Worm (Caenorhabditis elegans) whole organism, young adult: ENCODE measurements around the gene H41C03.3.
A peak's percentile ranks its signal among the peaks of the same experiment; 100 is the strongest.

Experiments
- F49E8.2 ChIP-seq: sonication (generic microtip); optimal IDR thresholded peaks from 3 replicates; lab custom pipeline; 2017; ENCODE audit warnings: missing genetic modification characterization, mild to moderate bottlenecking, missing compliant biosample characterization, antibody characterized with exemption, moderate library complexity; ENCODE audit not compliant: insufficient read depth
- Y53G8AR.9 ChIP-seq: fragments of 200-800 bp; sonication (Bioruptor generic); conservative IDR thresholded peaks from 2 replicates; pipeline ENCODE4 v1.3.6; 2022; ENCODE audit warnings: missing genetic modification reagents, missing genetic modification characterization, missing compliant biosample characterization
- Y56A3A.18 ChIP-seq: fragments of 200-800 bp; sonication (Bioruptor generic); IDR thresholded peaks from 2 replicates; pipeline ENCODE4 v1.3.6; 2022; ENCODE audit warnings: missing genetic modification reagents, missing genetic modification characterization, missing compliant biosample characterization
- dpl-1 ChIP-seq: fragments of 150-350 bp; optimal IDR thresholded peaks from 2 replicates; lab custom pipeline; 2014; ENCODE audit warnings: missing biosample characterization, missing genetic modification reagents, missing genetic modification characterization
- pbrm-1 ChIP-seq: fragments of 200-800 bp; sonication (Bioruptor generic); IDR thresholded peaks from 2 replicates; pipeline ENCODE4 v1.3.6; 2022; ENCODE audit warnings: missing genetic modification reagents, missing genetic modification characterization, missing compliant biosample characterization
- rcor-1 ChIP-seq: fragments of 200-800 bp; sonication (Bioruptor generic); IDR thresholded peaks from 2 replicates; pipeline ENCODE4 v1.3.6; 2022; ENCODE audit warnings: missing genetic modification reagents, missing genetic modification characterization, missing compliant biosample characterization
- snpc-4 ChIP-seq, 5 experiments: fragments of 150-350 bp in 1 of 5; sonication (generic microtip) in 4 of 5; optimal IDR thresholded peaks; 2 replicates each; lab custom pipeline; 2014 to 2018; ENCODE audit warnings: missing genetic modification characterization in 5 of 5, missing biosample characterization in 3 of 5, antibody characterized with exemption in 2 of 5, mild to moderate bottlenecking in 2 of 5, missing compliant biosample characterization in 2 of 5, missing genotype in 2 of 5, moderate library complexity in 2 of 5, missing genetic modification reagents in 1 of 5

ce11 chrII:5829940-5830424 lies 15.6 kb upstream of the H41C03.3 start, which contains the start of gene col-74:
- no peak for TF ChIP-seq Y56A3A.18 (GFP tag; lab: Robert Waterston, UW)
- no peak for TF ChIP-seq dpl-1 (GFP tag; lab: Kevin White, UChicago)
- no peak for TF ChIP-seq pbrm-1 (GFP tag; lab: Robert Waterston, UW)
- TF ChIP-seq rcor-1 (GFP tag; lab: Robert Waterston, UW) = no peak
- 0 out of 2 replicates have a peak, but pooled peaks have one; percentile 8 for TF ChIP-seq Y53G8AR.9 (GFP tag; lab: Robert Waterston, UW)
- TF ChIP-seq snpc-4 (GFP tag; optimal IDR thresholded peaks at IDR 0.05; lab: Kevin White, UChicago) = no peak
- no peak for TF ChIP-seq snpc-4 (tag; optimal IDR thresholded peaks at IDR 0.05; lab: Kevin White, UChicago)
- TF ChIP-seq F49E8.2 = no peak
